Fruit fly (Drosophila melanogaster) whole organism, embryonic: ENCODE results near the gene CG11980.
A peak's percentile ranks its signal among the peaks of the same experiment; 100 is the strongest.

Experiments
- CG10147 ChIP-seq: fragments of 200-800 bp; sonication (Bioruptor generic); optimal IDR thresholded peaks from 2 replicates; lab custom pipeline; 2019; ENCODE audit warnings: missing biosample characterization, mild to moderate bottlenecking, missing genetic modification characterization, moderate library complexity
- CG10274 ChIP-seq: fragments of 200-800 bp; sonication (Bioruptor generic); optimal IDR thresholded peaks from 3 replicates; lab custom pipeline; 2017; ENCODE audit warnings: missing biosample characterization, mild to moderate bottlenecking, missing genetic modification characterization
- CG10654 ChIP-seq: fragments of 200-800 bp; sonication (Bioruptor generic); optimal IDR thresholded peaks from 2 replicates; lab custom pipeline; 2016; ENCODE audit warnings: missing biosample characterization, missing genetic modification characterization
- CG12071 ChIP-seq: fragments of 200-800 bp; sonication (Bioruptor generic); optimal IDR thresholded peaks from 3 replicates; lab custom pipeline; 2018; ENCODE audit warnings: missing biosample characterization, mild to moderate bottlenecking, missing genetic modification characterization
- CG12236 ChIP-seq: fragments of 200-800 bp; sonication (Bioruptor generic); optimal IDR thresholded peaks from 2 replicates; lab custom pipeline; 2016; ENCODE audit warnings: missing biosample characterization, missing genetic modification characterization
- CG12299 ChIP-seq: fragments of 200-800 bp; sonication (Bioruptor generic); optimal IDR thresholded peaks from 2 replicates; lab custom pipeline; 2018; ENCODE audit warnings: missing biosample characterization, mild to moderate bottlenecking, missing genetic modification characterization
- CG1233 ChIP-seq: fragments of 200-800 bp; sonication (Bioruptor generic); optimal IDR thresholded peaks from 4 replicates; lab custom pipeline; 2018; ENCODE audit warnings: missing biosample characterization, mild to moderate bottlenecking, missing genetic modification characterization
- CG13123 ChIP-seq: fragments of 200-800 bp; sonication (Bioruptor generic); optimal IDR thresholded peaks from 2 replicates; lab custom pipeline; 2016; ENCODE audit warnings: missing biosample characterization, missing genetic modification characterization
- CG13296 ChIP-seq: fragments of 200-800 bp; sonication (Bioruptor generic); optimal IDR thresholded peaks from 3 replicates; lab custom pipeline; 2018; ENCODE audit warnings: missing biosample characterization, mild to moderate bottlenecking, missing genetic modification characterization
- CG14441 ChIP-seq: fragments of 200-800 bp; sonication (Bioruptor generic); IDR thresholded peaks from 2 replicates; pipeline ENCODE4 v1.3.6; 2022; ENCODE audit warnings: missing biosample characterization, missing genetic modification characterization
- CG16779 ChIP-seq: fragments of 200-800 bp; sonication (Bioruptor generic); IDR thresholded peaks from 2 replicates; pipeline ENCODE4 v1.3.6; 2022; ENCODE audit warnings: missing biosample characterization, missing genetic modification characterization
- CG16813 ChIP-seq: fragments of 200-800 bp; sonication (Bioruptor generic); IDR thresholded peaks from 3 replicates; pipeline ENCODE4 v1.3.6; 2022; ENCODE audit warnings: missing biosample characterization, missing genetic modification characterization; ENCODE audit not compliant: partially characterized antibody
- CG18764 ChIP-seq: fragments of 200-800 bp; sonication (Bioruptor generic); optimal IDR thresholded peaks from 3 replicates; lab custom pipeline; 2016; ENCODE audit warnings: missing biosample characterization, missing genetic modification characterization
- CG34376 ChIP-seq: fragments of 200-800 bp; sonication (Bioruptor generic); optimal IDR thresholded peaks from 2 replicates; lab custom pipeline; 2018; ENCODE audit warnings: missing biosample characterization, mild to moderate bottlenecking, missing genetic modification characterization
- CG6254 ChIP-seq: fragments of 200-800 bp; sonication (Bioruptor generic); optimal IDR thresholded peaks from 3 replicates; lab custom pipeline; 2017; ENCODE audit warnings: mild to moderate bottlenecking, missing biosample characterization, missing genetic modification reagents, missing genetic modification characterization
- CG7271 ChIP-seq: fragments of 200-800 bp; sonication (Bioruptor generic); optimal IDR thresholded peaks from 2 replicates; lab custom pipeline; 2018; ENCODE audit warnings: missing biosample characterization, mild to moderate bottlenecking, missing genetic modification characterization, moderate library complexity
- CG7987 ChIP-seq: fragments of 200-800 bp; sonication (Bioruptor generic); optimal IDR thresholded peaks from 2 replicates; lab custom pipeline; 2018; ENCODE audit warnings: missing biosample characterization, mild to moderate bottlenecking, missing genetic modification characterization, moderate library complexity
- CG8359 ChIP-seq: fragments of 200-800 bp; sonication (Bioruptor generic); optimal IDR thresholded peaks from 2 replicates; lab custom pipeline; 2017; ENCODE audit warnings: missing biosample characterization, mild to moderate bottlenecking, missing genetic modification characterization, borderline replicate concordance
- CG8388 ChIP-seq: fragments of 200-800 bp; sonication (Bioruptor generic); optimal IDR thresholded peaks from 2 replicates; lab custom pipeline; 2019; ENCODE audit warnings: missing biosample characterization, mild to moderate bottlenecking, missing genetic modification characterization, moderate library complexity
- CG9609 ChIP-seq: fragments of 200-800 bp; sonication (Bioruptor generic); optimal IDR thresholded peaks from 3 replicates; lab custom pipeline; 2016; ENCODE audit warnings: missing biosample characterization, missing genetic modification characterization
- CG9817 ChIP-seq: fragments of 200-800 bp; sonication (Bioruptor generic); optimal IDR thresholded peaks from 2 replicates; lab custom pipeline; 2018; ENCODE audit warnings: missing biosample characterization, mild to moderate bottlenecking, missing genetic modification characterization, moderate library complexity
- D19B ChIP-seq: fragments of 200-800 bp; sonication (Bioruptor generic); optimal IDR thresholded peaks from 2 replicates; lab custom pipeline; 2017; ENCODE audit warnings: missing biosample characterization, mild to moderate bottlenecking, missing genetic modification characterization
- Deaf1 ChIP-seq: fragments of 200-800 bp; optimal IDR thresholded peaks from 3 replicates; lab custom pipeline; 2019; ENCODE audit warnings: missing biosample characterization, mild to moderate bottlenecking, missing genetic modification characterization, moderate library complexity
- Dip3 ChIP-seq: fragments of 200-800 bp; sonication (Bioruptor generic); optimal IDR thresholded peaks from 3 replicates; lab custom pipeline; 2016; ENCODE audit warnings: missing biosample characterization, missing genetic modification characterization
- Hr3 ChIP-seq: fragments of 200-800 bp; sonication (Bioruptor generic); optimal IDR thresholded peaks from 3 replicates; lab custom pipeline; 2016; ENCODE audit warnings: missing biosample characterization, missing genetic modification characterization
- MBD-R2 ChIP-seq: fragments of 200-800 bp; sonication (Bioruptor generic); IDR thresholded peaks from 2 replicates; pipeline ENCODE4 v1.3.6; 2022; ENCODE audit warnings: missing biosample characterization, missing genetic modification characterization
- MESR4 ChIP-seq: fragments of 200-800 bp; sonication (Bioruptor generic); optimal IDR thresholded peaks from 2 replicates; lab custom pipeline; 2018; ENCODE audit warnings: missing biosample characterization, mild to moderate bottlenecking, missing genetic modification characterization, moderate library complexity
- MTF-1 ChIP-seq: fragments of 200-800 bp; sonication (Bioruptor generic); optimal IDR thresholded peaks from 2 replicates; lab custom pipeline; 2018; ENCODE audit warnings: missing biosample characterization, mild to moderate bottlenecking, missing genetic modification characterization, borderline replicate concordance
- Nf-YA ChIP-seq: fragments of 200-800 bp; sonication (Bioruptor generic); IDR thresholded peaks from 2 replicates; pipeline ENCODE4 v1.3.6; 2022; ENCODE audit warnings: missing biosample characterization, missing genetic modification characterization
- Sry-δ ChIP-seq: fragments of 200-800 bp; sonication (Bioruptor generic); optimal IDR thresholded peaks from 2 replicates; lab custom pipeline; 2016; ENCODE audit warnings: missing biosample characterization, missing genetic modification characterization
- ap ChIP-seq: fragments of 200-800 bp; sonication (Bioruptor generic); IDR thresholded peaks from 2 replicates; pipeline ENCODE4 v1.3.6; 2022; ENCODE audit warnings: missing biosample characterization, missing genetic modification characterization
- caup ChIP-seq: fragments of 200-800 bp; sonication (Bioruptor generic); optimal IDR thresholded peaks from 3 replicates; lab custom pipeline; 2017; ENCODE audit warnings: missing biosample characterization, mild to moderate bottlenecking, missing genetic modification characterization, moderate library complexity; ENCODE audit not compliant: severe bottlenecking
- croc ChIP-seq: fragments of 200-800 bp; sonication (Bioruptor generic); conservative IDR thresholded peaks from 3 replicates; pipeline ENCODE4 v1.3.6; 2022; ENCODE audit warnings: missing biosample characterization, missing genetic modification characterization
- dmrt11E ChIP-seq: fragments of 200-800 bp; sonication (Bioruptor generic); optimal IDR thresholded peaks from 3 replicates; lab custom pipeline; 2018; ENCODE audit warnings: missing biosample characterization, mild to moderate bottlenecking, missing genetic modification characterization, moderate library complexity
- ems ChIP-seq: fragments of 200-800 bp; sonication (Bioruptor generic); optimal IDR thresholded peaks from 3 replicates; lab custom pipeline; 2016; ENCODE audit warnings: missing biosample characterization, missing genetic modification characterization
- eyg ChIP-seq: fragments of 200-800 bp; sonication (Bioruptor generic); optimal IDR thresholded peaks from 3 replicates; lab custom pipeline; 2016; ENCODE audit warnings: missing biosample characterization, missing genetic modification characterization
- gem ChIP-seq: fragments of 200-800 bp; sonication (Bioruptor generic); optimal IDR thresholded peaks from 2 replicates; lab custom pipeline; 2019; ENCODE audit warnings: missing biosample characterization, mild to moderate bottlenecking, missing genetic modification characterization, moderate library complexity
- lilli ChIP-seq: fragments of 200-800 bp; sonication (Bioruptor generic); optimal IDR thresholded peaks from 3 replicates; lab custom pipeline; 2016; ENCODE audit warnings: missing biosample characterization, missing genetic modification characterization
- mirr ChIP-seq: fragments of 200-800 bp; sonication (Bioruptor generic); optimal IDR thresholded peaks from 3 replicates; lab custom pipeline; 2018; ENCODE audit warnings: missing biosample characterization, mild to moderate bottlenecking, missing genetic modification characterization
- nmo ChIP-seq: fragments of 200-800 bp; sonication (Bioruptor generic); optimal IDR thresholded peaks from 2 replicates; lab custom pipeline; 2018; ENCODE audit warnings: missing biosample characterization, mild to moderate bottlenecking, missing genetic modification characterization, moderate library complexity
- pros ChIP-seq: fragments of 200-800 bp; sonication (Bioruptor generic); optimal IDR thresholded peaks from 3 replicates; lab custom pipeline; 2019; ENCODE audit warnings: missing biosample characterization, mild to moderate bottlenecking, missing genetic modification characterization, moderate library complexity
- sc ChIP-seq, 3 experiments: fragments of >200 bp in 2 of 3; fragments of 200-800 bp in 1 of 3; sonication (Bioruptor generic) in 1 of 3; optimal IDR thresholded peaks; 2 replicates in 2 of 3; 3 replicates in 1 of 3; lab custom pipeline; 2017; ENCODE audit warnings: mild to moderate bottlenecking in 1 of 3, missing biosample characterization in 1 of 3, missing genetic modification characterization in 1 of 3, missing genetic modification reagents in 1 of 3
- scrt ChIP-seq: fragments of 200-800 bp; sonication (Bioruptor generic); optimal IDR thresholded peaks from 2 replicates; lab custom pipeline; 2018; ENCODE audit warnings: missing biosample characterization, mild to moderate bottlenecking, missing genetic modification characterization, moderate library complexity
- slp2 ChIP-seq: fragments of 200-800 bp; sonication (Bioruptor generic); optimal IDR thresholded peaks from 2 replicates; lab custom pipeline; 2016; ENCODE audit warnings: missing biosample characterization, missing genetic modification characterization
- tap ChIP-seq: fragments of 200-800 bp; optimal IDR thresholded peaks from 3 replicates; lab custom pipeline; 2019; ENCODE audit warnings: missing biosample characterization, mild to moderate bottlenecking, missing genetic modification characterization, moderate library complexity
- tin ChIP-seq: fragments of 200-800 bp; sonication (Bioruptor generic); optimal IDR thresholded peaks from 3 replicates; lab custom pipeline; 2016; ENCODE audit warnings: missing biosample characterization, missing genetic modification characterization
- unpg ChIP-seq: fragments of 200-800 bp; sonication (Bioruptor generic); optimal IDR thresholded peaks from 3 replicates; lab custom pipeline; 2018; ENCODE audit warnings: missing biosample characterization, mild to moderate bottlenecking, missing genetic modification characterization, moderate library complexity
- usp ChIP-seq: fragments of >200 bp; optimal IDR thresholded peaks from 2 replicates; lab custom pipeline; 2017; ENCODE audit warnings: missing biosample characterization, missing genetic modification characterization

CG11980 gene

DNA sequence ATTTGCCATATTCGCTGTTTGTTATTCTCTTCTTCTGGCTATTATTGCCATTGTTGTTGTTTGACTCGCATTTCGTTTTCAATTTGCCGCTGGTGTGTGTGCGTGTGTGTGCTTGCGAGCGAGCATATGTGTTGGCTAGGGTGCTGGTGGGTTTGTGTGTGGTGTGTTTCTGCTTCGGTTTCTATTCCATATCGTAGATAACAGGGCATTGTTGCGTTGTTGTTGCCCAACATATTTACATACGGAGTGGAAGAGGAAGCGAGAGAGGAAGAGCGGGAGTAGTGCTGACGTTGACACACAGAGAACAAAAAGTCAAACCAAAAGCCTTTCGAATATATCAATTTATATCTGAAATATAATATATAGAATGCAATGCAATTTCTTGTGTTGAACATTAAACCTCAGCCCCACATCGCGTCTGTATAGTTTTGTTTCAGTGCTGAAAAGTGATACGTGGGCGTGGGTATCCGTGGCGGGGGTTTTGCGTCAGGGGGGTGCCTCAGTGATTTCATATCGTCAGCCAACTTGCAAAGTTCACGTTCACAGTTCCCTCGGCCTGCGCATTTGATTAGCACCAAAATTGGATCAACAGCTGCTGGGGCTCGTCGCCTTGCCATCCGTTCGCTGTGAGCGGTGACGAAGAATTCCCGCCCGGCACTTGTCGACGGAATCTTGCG is 50.8 kb downstream of the CG11980 start (continued):
- TF ChIP-seq tin (GFP tag; lab: Kevin White, UChicago) (peak; percentile 22), eyg (no peak), CG34376 (GFP tag; lab: Kevin White, UChicago) (peak; percentile 64), nmo (GFP tag; lab: Kevin White, UChicago) (peak; percentile 34), CG7987 (GFP tag; lab: Kevin White, UChicago) (peak; percentile 54), CG14441 (GFP tag; lab: Robert Waterston, UW) (no peak), CG13123 (GFP tag; lab: Kevin White, UChicago) (peak; percentile 11), Hr3 (GFP tag; lab: Kevin White, UChicago) (peak; percentile 39), Deaf1 (tag; lab: Kevin White, UChicago) (peak; percentile 56), pros (peak; percentile 52), CG13296 (peak; percentile 68), dmrt11E (tag; lab: Kevin White, UChicago) (peak; percentile 56), Sry-δ (GFP tag; lab: Kevin White, UChicago) (no peak), CG12236 (no peak), CG9817 (peak; percentile 72), sc (optimal IDR thresholded peaks at IDR 0.05; lab: Kevin White, UChicago) (no peak), sc (GFP tag; optimal IDR thresholded peaks at IDR 0.05; lab: Kevin White, UChicago) (no peak), Dip3 (GFP tag; lab: Kevin White, UChicago) (no peak), gem (tag; lab: Kevin White, UChicago) (peak; percentile 81), CG7271 (tag; lab: Kevin White, UChicago) (peak; percentile 6), CG8388 (GFP tag; lab: Kevin White, UChicago) (peak; percentile 53), CG16779 (GFP tag; lab: Robert Waterston, UW) (no peak), scrt (GFP tag; lab: Kevin White, UChicago) (peak; percentile 65), CG10274 (GFP tag; lab: Kevin White, UChicago) (no peak), MTF-1 (peak; percentile 40), croc (GFP tag; lab: Robert Waterston, UW) (peak; percentile 33; the same call in 2 of the 3 replicates), CG1233 (GFP tag; lab: Kevin White, UChicago) (peak; percentile 48), unpg (GFP tag; lab: Kevin White, UChicago) (peak; percentile 79), usp (GFP tag; lab: Kevin White, UChicago) (no peak), Nf-YA (GFP tag; lab: Robert Waterston, UW) (no peak), MBD-R2 (GFP tag; lab: Robert Waterston, UW) (no peak), tap (tag; lab: Kevin White, UChicago) (peak; percentile 51), ap (no peak), CG6254 (peak; percentile 44), CG16813 (no peak), slp2 (GFP tag; lab: Kevin White, UChicago) (no peak), CG9609 (GFP tag; lab: Kevin White, UChicago) (no peak), ems (no peak), CG12299 (tag; lab: Kevin White, UChicago) (peak; percentile 18), D19B (no peak), CG10147 (GFP tag; lab: Kevin White, UChicago) (no peak), CG8359 (GFP tag; lab: Kevin White, UChicago) (no peak), CG12071 (GFP tag; lab: Kevin White, UChicago) (peak; percentile 43), MESR4 (no peak), CG18764 (GFP tag; lab: Kevin White, UChicago) (peak; percentile 12), mirr (GFP tag; lab: Kevin White, UChicago) (peak; percentile 59), caup (GFP tag; lab: Kevin White, UChicago) (peak; percentile 66), lilli (peak; percentile 59), CG10654 (GFP tag; lab: Kevin White, UChicago) (peak; percentile 25)
